Worm (Caenorhabditis elegans): ENCODE data around the gene srh-7.

- TF ChIP-seq tbx-11 (GFP tag; IDR thresholded peaks at IDR 0.05) = no peak
- no peak for TF ChIP-seq hmbx-1 (tag; optimal IDR thresholded peaks at IDR 0.05)
These were observed 13.7 kb downstream of the srh-7 start, which contains the start of gene K09D9.14 for ce11 chrV:4021776-4022175.

Data from whole organism, early embryonic.